Worm (Caenorhabditis elegans) whole organism, L1 larva: Measurements from ENCODE around the gene rpt-1.

ENCODE experiments used
- aly-2 ChIP-seq: fragments of 150-350 bp; optimal IDR thresholded peaks from 2 replicates; lab custom pipeline; 2014; ENCODE audit warnings: missing biosample characterization, missing genetic modification characterization
- ama-1 ChIP-seq: fragments of 150-350 bp; optimal IDR thresholded peaks from 2 replicates; lab custom pipeline; 2014
- blmp-1 ChIP-seq: fragments of 150-350 bp; optimal IDR thresholded peaks from 2 replicates; lab custom pipeline; 2014; ENCODE audit warnings: missing biosample characterization, missing genetic modification characterization
- ceh-63 ChIP-seq: fragments of 200-800 bp; sonication (Bioruptor generic); optimal IDR thresholded peaks from 2 replicates; lab custom pipeline; 2018; ENCODE audit warnings: mild to moderate bottlenecking, missing genetic modification characterization, missing compliant biosample characterization
- ceh-8 ChIP-seq: fragments of 200-800 bp; sonication (Bioruptor generic); optimal IDR thresholded peaks from 2 replicates; lab custom pipeline; 2018; ENCODE audit warnings: mild to moderate bottlenecking, missing genetic modification characterization, moderate library complexity, missing compliant biosample characterization
- ces-1 ChIP-seq: fragments of 150-350 bp; optimal IDR thresholded peaks from 2 replicates; lab custom pipeline; 2014; ENCODE audit warnings: missing biosample characterization, missing genetic modification reagents, missing genetic modification characterization
- jun-1 ChIP-seq: fragments of 150-350 bp; optimal IDR thresholded peaks from 2 replicates; lab custom pipeline; 2014; ENCODE audit warnings: missing biosample characterization, missing genetic modification reagents, missing genetic modification characterization
- lin-15B ChIP-seq: fragments of 150-350 bp; sonication (generic microtip); optimal IDR thresholded peaks from 3 replicates; lab custom pipeline; 2014; ENCODE audit warnings: missing biosample characterization, missing genetic modification characterization
- mep-1 ChIP-seq: fragments of 150-350 bp; optimal IDR thresholded peaks from 2 replicates; lab custom pipeline; 2014; ENCODE audit warnings: missing biosample characterization, missing genetic modification characterization
- nhr-237 ChIP-seq: fragments of 150-350 bp; optimal IDR thresholded peaks from 2 replicates; lab custom pipeline; 2014; ENCODE audit warnings: missing biosample characterization, missing genetic modification characterization
- nhr-28 ChIP-seq: fragments of 150-350 bp; optimal IDR thresholded peaks from 2 replicates; lab custom pipeline; 2014; ENCODE audit warnings: missing biosample characterization, missing genetic modification characterization
- nhr-76 ChIP-seq: sonication (generic microtip); optimal IDR thresholded peaks from 2 replicates; lab custom pipeline; 2017; ENCODE audit warnings: missing biosample characterization, missing genetic modification characterization
- tbx-2 ChIP-seq: sonication (generic microtip); optimal IDR thresholded peaks from 2 replicates; lab custom pipeline; 2016; ENCODE audit warnings: missing genetic modification characterization, missing compliant biosample characterization
- unc-62 ChIP-seq: fragments of 150-350 bp; optimal IDR thresholded peaks from 2 replicates; lab custom pipeline; 2014; ENCODE audit warnings: missing biosample characterization, missing genetic modification reagents, missing genetic modification characterization

- TF ChIP-seq aly-2, result no peak
- TF ChIP-seq nhr-237, result no peak
- no peak for TF ChIP-seq mep-1 (tag; lab: Kevin White, UChicago)
- TF ChIP-seq unc-62 (GFP tag; lab: Kevin White, UChicago), result no peak
- TF ChIP-seq blmp-1 (tag; lab: Kevin White, UChicago), result no peak
- no peak for TF ChIP-seq lin-15B (tag; lab: Kevin White, UChicago)
- TF ChIP-seq ceh-63 (GFP tag; lab: Kevin White, UChicago), result no peak
- TF ChIP-seq nhr-76, result no peak
- TF ChIP-seq tbx-2 (tag; lab: Kevin White, UChicago), result no peak
- no peak for TF ChIP-seq ama-1 (lab: Kevin White, UChicago)
- TF ChIP-seq nhr-28 (tag; lab: Kevin White, UChicago), result no peak
- TF ChIP-seq ceh-8 (GFP tag; lab: Kevin White, UChicago), result no peak
- no peak for TF ChIP-seq ces-1 (GFP tag; lab: Kevin White, UChicago)
- TF ChIP-seq jun-1 (tag; lab: Kevin White, UChicago), result no peak
Observed at ce11 chrV:11976734-11977133, 5.5 kb downstream of the rpt-1 start.
